Worm (Caenorhabditis elegans) whole organism, mixed stage, embryonic: ENCODE results near the gene zmp-2.

ENCODE experiments used
- M03D4.4 ChIP-seq: sonication (generic microtip); optimal IDR thresholded peaks from 2 replicates; lab custom pipeline; 2017; ENCODE audit warnings: mild to moderate bottlenecking, missing genetic modification characterization, missing compliant biosample characterization
- ceh-83 ChIP-seq: fragments of 200-800 bp; sonication (Bioruptor generic); optimal IDR thresholded peaks from 2 replicates; lab custom pipeline; 2018; ENCODE audit warnings: mild to moderate bottlenecking, missing genetic modification characterization, missing compliant biosample characterization
- ces-1 ChIP-seq: fragments of 150-350 bp; optimal IDR thresholded peaks from 2 replicates; lab custom pipeline; 2014; ENCODE audit warnings: missing biosample characterization, missing genetic modification reagents, missing genetic modification characterization
- elt-1 ChIP-seq: sonication (generic microtip); optimal IDR thresholded peaks from 2 replicates; lab custom pipeline; 2017; ENCODE audit warnings: missing genetic modification characterization, mild to moderate bottlenecking, missing compliant biosample characterization, antibody characterized with exemption, moderate library complexity, borderline replicate concordance; ENCODE audit not compliant: insufficient read depth
- lsy-2 ChIP-seq: fragments of 150-350 bp; optimal IDR thresholded peaks from 2 replicates; lab custom pipeline; 2014; ENCODE audit warnings: missing biosample characterization, missing genetic modification characterization
- mls-2 ChIP-seq: sonication (generic microtip); optimal IDR thresholded peaks from 2 replicates; lab custom pipeline; 2016; ENCODE audit warnings: mild to moderate bottlenecking, missing genetic modification characterization, moderate library complexity, missing compliant biosample characterization
- snpc-4 ChIP-seq: fragments of 150-350 bp; optimal IDR thresholded peaks from 2 replicates; lab custom pipeline; 2014; ENCODE audit warnings: missing biosample characterization, missing genetic modification characterization
- unc-39 ChIP-seq: fragments of 150-350 bp; optimal IDR thresholded peaks from 2 replicates; lab custom pipeline; 2014; ENCODE audit warnings: missing biosample characterization, missing genetic modification characterization
- ztf-11 ChIP-seq: fragments of 150-350 bp; optimal IDR thresholded peaks from 2 replicates; lab custom pipeline; 2014; ENCODE audit warnings: missing biosample characterization, missing genetic modification characterization

- TF ChIP-seq elt-1 (tag; lab: Kevin White, UChicago) (no peak), unc-39 (tag; lab: Kevin White, UChicago) (no peak), ztf-11 (tag; lab: Kevin White, UChicago) (no peak), snpc-4 (tag; lab: Kevin White, UChicago) (no peak), mls-2 (no peak), ceh-83 (GFP tag; lab: Kevin White, UChicago) (no peak), ces-1 (GFP tag; lab: Kevin White, UChicago) (no peak), lsy-2 (tag; lab: Kevin White, UChicago) (no peak), M03D4.4 (no peak)
These were observed 17.5 kb upstream of the zmp-2 start, which contains the start of gene Y71H2B.4 for ce11 chrIII:2618663-2619062.
